Worm (Caenorhabditis elegans): ENCODE results near the gene Y57G11C.1147.

- no peak for TF ChIP-seq nhr-237 (tag; optimal IDR thresholded peaks at IDR 0.05)
- no peak for TF ChIP-seq nhr-77 (tag; optimal IDR thresholded peaks at IDR 0.05)
- TF ChIP-seq daf-12 (tag; optimal IDR thresholded peaks at IDR 0.05) = no peak
- no peak for TF ChIP-seq mdl-1 (tag; optimal IDR thresholded peaks at IDR 0.05)
Measured at ce11 chrIV:14829026-14829425, 31.7 kb upstream of the Y57G11C.1147 start, which contains the start of gene hhat-2.
